Worm (Caenorhabditis elegans) whole organism, late embryonic: ENCODE data around the gene sdpn-1.

Source experiments
- C08G9.2 ChIP-seq: sonication (generic microtip); optimal IDR thresholded peaks from 2 replicates; lab custom pipeline; 2016; ENCODE audit warnings: mild to moderate bottlenecking, missing genetic modification characterization, moderate library complexity, missing compliant biosample characterization
- F13H6.1 ChIP-seq: sonication (generic microtip); optimal IDR thresholded peaks from 2 replicates; lab custom pipeline; 2016; ENCODE audit warnings: missing genetic modification characterization, missing compliant biosample characterization
- K02D7.2 ChIP-seq: sonication (generic microtip); optimal IDR thresholded peaks from 2 replicates; lab custom pipeline; 2017; ENCODE audit warnings: mild to moderate bottlenecking, missing genetic modification characterization, missing compliant biosample characterization
- T23F11.4 ChIP-seq: fragments of 200-800 bp; sonication (Bioruptor generic); optimal IDR thresholded peaks from 2 replicates; lab custom pipeline; 2018; ENCODE audit warnings: mild to moderate bottlenecking, missing genetic modification characterization, missing compliant biosample characterization
- Y22D7AL.16 ChIP-seq: sonication (generic microtip); optimal IDR thresholded peaks from 2 replicates; lab custom pipeline; 2016; ENCODE audit warnings: missing genetic modification characterization, missing compliant biosample characterization
- ahr-1 ChIP-seq: sonication (generic microtip); optimal IDR thresholded peaks from 2 replicates; lab custom pipeline; 2016; ENCODE audit warnings: missing genetic modification characterization, missing compliant biosample characterization
- ceh-14 ChIP-seq: sonication (generic microtip); optimal IDR thresholded peaks from 2 replicates; lab custom pipeline; 2016; ENCODE audit warnings: missing genotype, missing genetic modification characterization, missing compliant biosample characterization
- ceh-18 ChIP-seq: sonication (generic microtip); optimal IDR thresholded peaks from 2 replicates; lab custom pipeline; 2016; ENCODE audit warnings: missing genetic modification characterization, missing compliant biosample characterization
- ceh-19 ChIP-seq: fragments of 200-800 bp; sonication (Bioruptor generic); optimal IDR thresholded peaks from 2 replicates; lab custom pipeline; 2018; ENCODE audit warnings: mild to moderate bottlenecking, missing genetic modification characterization, missing compliant biosample characterization
- ceh-2 ChIP-seq: sonication (generic microtip); optimal IDR thresholded peaks from 2 replicates; lab custom pipeline; 2016; ENCODE audit warnings: missing genotype, missing genetic modification characterization, missing compliant biosample characterization
- ceh-24 ChIP-seq: sonication (generic microtip); optimal IDR thresholded peaks from 2 replicates; lab custom pipeline; 2016; ENCODE audit warnings: mild to moderate bottlenecking, missing genetic modification characterization, missing compliant biosample characterization
- ceh-30 ChIP-seq: fragments of 150-350 bp; optimal IDR thresholded peaks from 2 replicates; lab custom pipeline; 2014; ENCODE audit warnings: missing biosample characterization, missing genetic modification characterization
- ceh-31 ChIP-seq: sonication (generic microtip); optimal IDR thresholded peaks from 2 replicates; lab custom pipeline; 2016; ENCODE audit warnings: missing genetic modification characterization, missing compliant biosample characterization
- ceh-34 ChIP-seq: sonication (generic microtip); optimal IDR thresholded peaks from 2 replicates; lab custom pipeline; 2016; ENCODE audit warnings: mild to moderate bottlenecking, missing genetic modification characterization, missing compliant biosample characterization
- ceh-6 ChIP-seq: fragments of 200-800 bp; sonication (Bioruptor generic); optimal IDR thresholded peaks from 2 replicates; lab custom pipeline; 2018; ENCODE audit warnings: mild to moderate bottlenecking, missing genetic modification characterization, missing compliant biosample characterization
- dve-1 ChIP-seq: sonication (generic microtip); optimal IDR thresholded peaks from 2 replicates; lab custom pipeline; 2017; ENCODE audit warnings: antibody characterized with exemption, mild to moderate bottlenecking, missing genetic modification characterization, missing compliant biosample characterization
- elt-4 ChIP-seq: sonication (generic microtip); optimal IDR thresholded peaks from 2 replicates; lab custom pipeline; 2016; ENCODE audit warnings: missing genetic modification characterization, missing compliant biosample characterization
- eyg-1 ChIP-seq: sonication (generic microtip); optimal IDR thresholded peaks from 2 replicates; lab custom pipeline; 2016; ENCODE audit warnings: missing genotype, missing genetic modification characterization, missing compliant biosample characterization
- fkh-10 ChIP-seq: fragments of 150-350 bp; optimal IDR thresholded peaks from 2 replicates; lab custom pipeline; 2014; ENCODE audit warnings: missing biosample characterization, missing genetic modification reagents, missing genetic modification characterization
- gmeb-2 ChIP-seq: sonication (generic microtip); optimal IDR thresholded peaks from 2 replicates; lab custom pipeline; 2016; ENCODE audit warnings: missing genetic modification characterization, inconsistent platforms, missing compliant biosample characterization
- hlh-13 ChIP-seq: fragments of 200-800 bp; sonication (Bioruptor generic); optimal IDR thresholded peaks from 2 replicates; lab custom pipeline; 2018; ENCODE audit warnings: mild to moderate bottlenecking, missing genetic modification characterization, missing compliant biosample characterization
- hlh-15 ChIP-seq: sonication (generic microtip); optimal IDR thresholded peaks from 2 replicates; lab custom pipeline; 2016; ENCODE audit warnings: missing genetic modification characterization, missing compliant biosample characterization
- hlh-30 ChIP-seq: sonication (generic microtip); optimal IDR thresholded peaks from 2 replicates; lab custom pipeline; 2017; ENCODE audit warnings: antibody characterized with exemption, missing genetic modification characterization, missing compliant biosample characterization; ENCODE audit not compliant: insufficient read depth
- hlh-6 ChIP-seq: sonication (generic microtip); optimal IDR thresholded peaks from 2 replicates; lab custom pipeline; 2016; ENCODE audit warnings: missing genotype, missing genetic modification characterization, missing compliant biosample characterization
- hlh-8 ChIP-seq: sonication (generic microtip); optimal IDR thresholded peaks from 2 replicates; lab custom pipeline; 2016; ENCODE audit warnings: missing genotype, missing genetic modification characterization, missing compliant biosample characterization
- mec-3 ChIP-seq: sonication (generic microtip); optimal IDR thresholded peaks from 2 replicates; lab custom pipeline; 2016; ENCODE audit warnings: borderline replicate concordance, missing genetic modification characterization, missing compliant biosample characterization
- nfya-1 ChIP-seq: sonication (generic microtip); optimal IDR thresholded peaks from 2 replicates; lab custom pipeline; 2017; ENCODE audit warnings: missing genetic modification characterization, mild to moderate bottlenecking, missing compliant biosample characterization, antibody characterized with exemption, moderate library complexity
- npax-4 ChIP-seq: sonication (generic microtip); optimal IDR thresholded peaks from 2 replicates; lab custom pipeline; 2016; ENCODE audit warnings: missing genetic modification characterization, missing compliant biosample characterization
- pag-3 ChIP-seq: sonication (generic microtip); optimal IDR thresholded peaks from 2 replicates; lab custom pipeline; 2016; ENCODE audit warnings: missing compliant biosample characterization, missing genetic modification characterization, borderline replicate concordance
- pha-4 ChIP-seq: fragments of 150-350 bp; optimal IDR thresholded peaks from 2 replicates; lab custom pipeline; 2018; ENCODE audit warnings: missing biosample characterization, missing genetic modification reagents, missing genetic modification characterization
- pros-1 ChIP-seq: fragments of 150-350 bp; optimal IDR thresholded peaks from 2 replicates; lab custom pipeline; 2014; ENCODE audit warnings: missing biosample characterization, missing genetic modification reagents, missing genetic modification characterization
- ref-2 ChIP-seq: sonication (generic microtip); optimal IDR thresholded peaks from 2 replicates; lab custom pipeline; 2016; ENCODE audit warnings: missing genetic modification characterization, missing compliant biosample characterization
- rnt-1 ChIP-seq: sonication (generic microtip); optimal IDR thresholded peaks from 2 replicates; lab custom pipeline; 2016; ENCODE audit warnings: missing genetic modification characterization, missing compliant biosample characterization
- sdc-2 ChIP-seq: sonication (generic microtip); optimal IDR thresholded peaks from 2 replicates; lab custom pipeline; 2016; ENCODE audit warnings: missing genotype, missing genetic modification characterization, missing compliant biosample characterization
- sox-2 ChIP-seq: fragments of 200-800 bp; sonication (Bioruptor generic); IDR thresholded peaks from 2 replicates; pipeline ENCODE4 v1.3.6; 2022; ENCODE audit warnings: missing genetic modification reagents, missing genetic modification characterization, missing compliant biosample characterization
- sox-4 ChIP-seq: sonication (generic microtip); optimal IDR thresholded peaks from 2 replicates; lab custom pipeline; 2017; ENCODE audit warnings: mild to moderate bottlenecking, missing genetic modification characterization, inconsistent platforms, missing compliant biosample characterization
- tbx-2 ChIP-seq: sonication (generic microtip); optimal IDR thresholded peaks from 2 replicates; lab custom pipeline; 2016; ENCODE audit warnings: missing genetic modification characterization, missing compliant biosample characterization
- unc-42 ChIP-seq: sonication (generic microtip); optimal IDR thresholded peaks from 2 replicates; lab custom pipeline; 2016; ENCODE audit warnings: missing genotype, missing genetic modification characterization, missing compliant biosample characterization
- unc-55 ChIP-seq: sonication (generic microtip); optimal IDR thresholded peaks from 2 replicates; lab custom pipeline; 2017; ENCODE audit warnings: missing biosample characterization, missing genetic modification reagents, missing genetic modification characterization

sdpn-1 gene

ce11 chrX:8021609-8022008 is 23.6 kb upstream of the sdpn-1 start:
- peak; percentile 5 for TF ChIP-seq C08G9.2 (tag; lab: Kevin White, UChicago)
- no peak for TF ChIP-seq ceh-14 (tag; lab: Kevin White, UChicago)
- no peak for TF ChIP-seq elt-4 (tag; lab: Kevin White, UChicago)
- peak; percentile 78 for TF ChIP-seq ceh-18 (tag; lab: Kevin White, UChicago)
- peak; percentile 44 for TF ChIP-seq ceh-31 (tag; lab: Kevin White, UChicago)
- TF ChIP-seq ref-2 (tag; lab: Kevin White, UChicago), result peak; percentile 4
- peak; percentile 81 for TF ChIP-seq hlh-30 (tag; lab: Kevin White, UChicago)
- TF ChIP-seq unc-42 (tag; lab: Kevin White, UChicago), result peak; percentile 35
- no peak for TF ChIP-seq Y22D7AL.16
- no peak for TF ChIP-seq ceh-6
- TF ChIP-seq tbx-2, result no peak
- TF ChIP-seq ceh-30 (tag; lab: Kevin White, UChicago), result no peak
- TF ChIP-seq, all 69 proteins: peak for 6

ce11 chrX:8019665-8020064 is 21.6 kb upstream of the sdpn-1 start:
- TF ChIP-seq ceh-14 (tag; lab: Kevin White, UChicago) (peak; percentile 25), nfya-1 (tag; lab: Kevin White, UChicago) (peak; percentile 31), unc-55 (GFP tag; lab: Kevin White, UChicago) (peak; percentile 0), pros-1 (tag; lab: Kevin White, UChicago) (peak; percentile 68), sdc-2 (tag; lab: Kevin White, UChicago) (peak; percentile 37), ceh-2 (tag; lab: Kevin White, UChicago) (peak; percentile 36), hlh-30 (tag; lab: Kevin White, UChicago) (peak; percentile 90), ceh-24 (tag; lab: Kevin White, UChicago) (no peak), tbx-2 (peak; percentile 66), hlh-15 (no peak), ceh-31 (tag; lab: Kevin White, UChicago) (peak; percentile 65), hlh-8 (tag; lab: Kevin White, UChicago) (no peak), fkh-10 (no peak), eyg-1 (tag; lab: Kevin White, UChicago) (no peak), dve-1 (tag; lab: Kevin White, UChicago) (peak; percentile 21), ceh-34 (peak; percentile 24), F13H6.1 (peak; percentile 62), ceh-19 (GFP tag; lab: Kevin White, UChicago) (peak; percentile 34), ceh-30 (tag; lab: Kevin White, UChicago) (no peak), ceh-18 (tag; lab: Kevin White, UChicago) (peak; percentile 82), ahr-1 (no peak), T23F11.4 (GFP tag; lab: Kevin White, UChicago) (peak; percentile 49)

- no peak for TF ChIP-seq K02D7.2 (tag; lab: Kevin White, UChicago)
- TF ChIP-seq tbx-2, result no peak
- no peak for TF ChIP-seq ceh-30 (tag; lab: Kevin White, UChicago)
- TF ChIP-seq hlh-6 (tag; lab: Kevin White, UChicago), result no peak
- TF ChIP-seq npax-4 (tag; lab: Kevin White, UChicago), result no peak
- no peak for TF ChIP-seq sdc-2 (tag; lab: Kevin White, UChicago)
- TF ChIP-seq hlh-13 (GFP tag; lab: Kevin White, UChicago), result no peak
- no peak for TF ChIP-seq rnt-1 (tag; lab: Kevin White, UChicago)
- TF ChIP-seq mec-3, result no peak
- TF ChIP-seq ceh-2 (tag; lab: Kevin White, UChicago), result no peak
- TF ChIP-seq elt-4 (tag; lab: Kevin White, UChicago), result no peak
- no peak for TF ChIP-seq pag-3 (tag; lab: Kevin White, UChicago)
- TF ChIP-seq pha-4 (tag; lab: Kevin White, UChicago), result no peak
- TF ChIP-seq ref-2 (tag; lab: Kevin White, UChicago), result no peak
- TF ChIP-seq ceh-18 (tag; lab: Kevin White, UChicago), result no peak
- no peak for TF ChIP-seq F13H6.1
- no peak for TF ChIP-seq sox-2 (GFP tag; lab: Robert Waterston, UW)
- TF ChIP-seq ceh-6, result no peak
- no peak for TF ChIP-seq sox-4 (tag; lab: Kevin White, UChicago)
- TF ChIP-seq gmeb-2 (tag; lab: Kevin White, UChicago), result no peak
Observed at ce11 chrX:8018441-8018840, 20.4 kb upstream of the sdpn-1 start.
